Worm (Caenorhabditis elegans) whole organism, dauer: ENCODE results near the gene Y66D12A.11.

Experiments
- unc-62 ChIP-seq: sonication (generic microtip); optimal IDR thresholded peaks from 2 replicates; lab custom pipeline; 2017; ENCODE audit warnings: missing biosample characterization, missing genetic modification reagents, missing genetic modification characterization

Y66D12A.11 gene

ce11 chrIII:11579380-11579779, 16.1 kb downstream of the Y66D12A.11 start:
- no peak for TF ChIP-seq unc-62 (GFP tag; lab: Kevin White, UChicago)

- TF ChIP-seq unc-62 (GFP tag; lab: Kevin White, UChicago): no peak
These were observed 17.2 kb downstream of the Y66D12A.11 start, which contains the start of gene Y66D12A.7 for ce11 chrIII:11580428-11580885. Gene Y66D12A.7 (minus strand): TSS chrIII:11580478.

- TF ChIP-seq unc-62 (GFP tag; lab: Kevin White, UChicago): no peak
These were observed 18.1 kb downstream of the Y66D12A.11 start, which contains the start of the genes Y66D12A.6 and ceh-92 for ce11 chrIII:11581372-11581771. Gene Y66D12A.6 (minus strand): TSS chrIII:11581402. Gene ceh-92 (plus strand): TSS chrIII:11581600.

ce11 chrIII:11582569-11582968, 19.3 kb downstream of the Y66D12A.11 start:
- no peak for TF ChIP-seq unc-62 (GFP tag; lab: Kevin White, UChicago)

ce11 chrIII:11588911-11589310, 25.6 kb downstream of the Y66D12A.11 start, which contains the start of gene Y66D12A.3:
Gene Y66D12A.3 (plus strand): TSS chrIII:11589211.
- no peak for TF ChIP-seq unc-62 (GFP tag; lab: Kevin White, UChicago)

ce11 chrIII:11589311-11589710, 26.0 kb downstream of the Y66D12A.11 start:
- TF ChIP-seq unc-62 (GFP tag; lab: Kevin White, UChicago): no peak

- TF ChIP-seq unc-62 (GFP tag; lab: Kevin White, UChicago): no peak
These were observed 27.0 kb downstream of the Y66D12A.11 start for ce11 chrIII:11590255-11590654.

- no peak for TF ChIP-seq unc-62 (GFP tag; lab: Kevin White, UChicago)
These were observed 28.8 kb downstream of the Y66D12A.11 start for ce11 chrIII:11592096-11592495.

- TF ChIP-seq unc-62 (GFP tag; lab: Kevin White, UChicago): no peak
These were observed 44.6 kb downstream of the Y66D12A.11 start, which contains the start of gene Y66D12A.1 for ce11 chrIII:11607870-11608269. Gene Y66D12A.1 (plus strand): TSS chrIII:11608170.

- no peak for TF ChIP-seq unc-62 (GFP tag; lab: Kevin White, UChicago)
These were observed 46.3 kb downstream of the Y66D12A.11 start, which contains the start of gene Y66D12A.30 for ce11 chrIII:11609568-11609967. Gene Y66D12A.30 (plus strand): TSS chrIII:11609868.

ce11 chrIII:11611618-11612247, 48.5 kb downstream of the Y66D12A.11 start:
- no peak for TF ChIP-seq unc-62 (GFP tag; lab: Kevin White, UChicago)

ce11 chrIII:11612371-11612770, 49.1 kb downstream of the Y66D12A.11 start, which contains the start of the genes Y66A7A.9 and Y66A7A.4:
Gene Y66A7A.9 (minus strand): TSS chrIII:11612471.
Gene Y66A7A.4 (plus strand): TSS chrIII:11612607.
- no peak for TF ChIP-seq unc-62 (GFP tag; lab: Kevin White, UChicago)

- TF ChIP-seq unc-62 (GFP tag; lab: Kevin White, UChicago): no peak
These were observed 51.6 kb downstream of the Y66D12A.11 start for ce11 chrIII:11614874-11615273.
